Worm (Caenorhabditis elegans): Measurements from ENCODE around the gene R08A2.9.

DNA sequence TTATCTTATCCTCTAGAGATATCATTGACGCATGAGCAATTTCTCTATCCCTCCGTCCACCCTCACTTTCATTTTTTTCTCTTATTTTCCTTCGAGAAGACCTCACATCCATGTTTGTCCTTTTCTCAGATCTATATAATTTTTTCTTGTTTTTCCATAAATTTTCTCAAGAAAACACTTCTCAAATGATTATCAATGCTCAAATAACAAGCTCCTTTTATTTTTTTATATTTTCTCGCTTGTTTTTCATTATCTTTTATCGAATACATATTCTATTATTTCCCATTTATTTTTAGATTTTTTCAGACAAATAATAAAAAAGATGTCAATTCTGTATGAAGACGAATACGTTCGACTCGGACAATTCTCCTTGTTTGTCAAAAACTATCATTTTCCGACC, 15.0 kb downstream of the R08A2.9 start, which contains the start of gene R08A2.7:
- TF ChIP-seq repo-1 (tag; optimal IDR thresholded peaks at IDR 0.05) (no peak), snpc-4 (GFP tag; optimal IDR thresholded peaks at IDR 0.05) (no peak), snpc-4 (tag; optimal IDR thresholded peaks at IDR 0.05) (no peak), rcor-1 (GFP tag; IDR thresholded peaks at IDR 0.05) (no peak), bed-1 (GFP tag; IDR thresholded peaks at IDR 0.05) (no peak), K11D2.4 (GFP tag; IDR thresholded peaks at IDR 0.05) (no peak), ztf-28 (GFP tag; IDR thresholded peaks at IDR 0.05) (no peak)
